Worm (Caenorhabditis elegans): ENCODE measurements around the gene F33G12.3.

DNA sequence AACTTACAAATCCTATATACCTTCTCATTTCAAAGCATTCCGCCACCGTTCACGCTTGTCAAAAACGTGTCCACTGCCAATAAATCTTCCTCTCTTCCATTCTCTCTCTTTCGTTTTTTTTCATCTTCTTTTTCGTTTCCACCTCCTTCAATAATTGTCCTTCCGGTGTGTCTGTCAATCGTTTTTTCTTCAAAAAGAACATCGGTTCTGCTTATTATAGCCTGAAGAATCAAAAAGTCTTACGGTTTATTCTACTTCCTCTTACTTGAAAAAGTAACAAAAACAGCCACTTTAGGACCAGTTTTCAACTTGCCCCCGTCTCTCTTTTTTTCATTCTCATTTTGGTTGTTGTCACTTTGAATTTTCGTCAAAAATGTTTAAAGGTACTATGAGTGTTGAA is 15.4 kb upstream of the F33G12.3 start:
- no peak for TF ChIP-seq ceh-82 (tag; optimal IDR thresholded peaks at IDR 0.05)
- no peak for TF ChIP-seq unc-62 (GFP tag; optimal IDR thresholded peaks at IDR 0.05)
- no peak for TF ChIP-seq hlh-4 (tag; optimal IDR thresholded peaks at IDR 0.05)
- no peak for TF ChIP-seq isw-1 (GFP tag; IDR thresholded peaks at IDR 0.05)
- TF ChIP-seq ces-1 (GFP tag; optimal IDR thresholded peaks at IDR 0.05) = no peak
- no peak for TF ChIP-seq alr-1 (tag; optimal IDR thresholded peaks at IDR 0.05; ENCODE audit: borderline replicate concordance)
- no peak for TF ChIP-seq egl-27 (tag; optimal IDR thresholded peaks at IDR 0.05)
- TF ChIP-seq lin-15B (tag; optimal IDR thresholded peaks at IDR 0.05) = no peak
- no peak for TF ChIP-seq ama-1 (optimal IDR thresholded peaks at IDR 0.05)
- no peak for TF ChIP-seq nhr-76 (tag; optimal IDR thresholded peaks at IDR 0.05)
- no peak for TF ChIP-seq mef-2 (tag; optimal IDR thresholded peaks at IDR 0.05)
- TF ChIP-seq mep-1 (tag; optimal IDR thresholded peaks at IDR 0.05) = peak; percentile 16

Data from whole organism, L1 larva.